In the genomic region with DNA sequence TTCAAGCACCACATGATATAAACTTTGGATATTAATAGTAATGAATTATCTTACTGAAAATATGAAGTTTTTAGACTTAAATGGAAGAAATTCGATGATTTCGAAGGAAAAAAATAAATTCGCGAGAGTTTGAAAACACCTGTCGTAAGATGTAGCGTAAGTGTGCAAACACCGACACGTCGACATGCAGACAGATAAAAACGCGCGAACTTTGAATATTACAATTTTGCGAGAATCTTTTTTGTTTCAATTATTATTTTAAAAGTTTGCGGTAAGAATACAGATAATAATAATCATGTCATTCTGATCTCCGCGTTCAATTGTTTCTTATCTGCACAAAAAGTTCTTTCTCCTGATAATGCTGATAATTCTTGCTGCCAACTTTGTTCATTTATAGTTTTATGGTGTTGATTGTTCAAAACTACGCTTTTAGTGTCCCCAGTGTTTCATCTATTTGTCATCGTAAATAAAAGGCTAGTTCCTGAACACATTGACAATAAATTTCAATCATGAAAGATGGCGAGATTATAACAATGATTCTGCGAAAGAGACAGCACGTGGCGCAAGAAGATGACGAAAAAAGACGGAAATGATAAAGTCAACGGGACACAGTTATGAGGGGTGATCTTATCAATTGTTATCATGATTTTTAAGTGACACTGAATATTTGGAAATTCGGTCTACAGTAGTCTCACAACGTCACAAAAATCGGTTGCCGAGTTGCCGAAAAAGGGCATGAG, we compare ENCODE assay signal across 5 worm cellular contexts.
TF ChIP-seq lines count a peak whose summit lies in the region.

No protein-coding gene starts in this region.

TF ChIP-seq in whole organism, L1 larva, 84 proteins besides CTCF, POLR2A, EP300 and RAD21 (continued from another document and continues in another):
- TF ChIP-seq fkh-10 (GFP tag; optimal IDR thresholded peaks at IDR 0.05; lab: Kevin White, UChicago) (no peak), dpl-1 (GFP tag; optimal IDR thresholded peaks at IDR 0.05; lab: Kevin White, UChicago) (peak in 2 of 3 experiments; percentile 8 to 54), pqm-1 (tag; optimal IDR thresholded peaks at IDR 0.05; lab: Kevin White, UChicago) (peak; percentile 9), nhr-71 (tag; optimal IDR thresholded peaks at IDR 0.05; lab: Kevin White, UChicago) (peak; percentile 76), hpl-2 (GFP tag; optimal IDR thresholded peaks at IDR 0.05; lab: Kevin White, UChicago) (no peak), xbp-1 (tag; optimal IDR thresholded peaks at IDR 0.05; lab: Kevin White, UChicago) (no peak), nhr-90 (tag; optimal IDR thresholded peaks at IDR 0.05; lab: Kevin White, UChicago; ENCODE audit: poor library complexity) (peak; percentile 63), grh-1 (GFP tag; IDR thresholded peaks at IDR 0.05; lab: Robert Waterston, UW) (no peak), lsy-2 (tag; optimal IDR thresholded peaks at IDR 0.05; lab: Kevin White, UChicago) (peak in 1 of 2 experiments; percentile 14), egl-13 (tag; optimal IDR thresholded peaks at IDR 0.05; lab: Kevin White, UChicago) (no peak), ztf-4 (tag; optimal IDR thresholded peaks at IDR 0.05; lab: Kevin White, UChicago) (peak; percentile 27), lin-35 (GFP tag; optimal IDR thresholded peaks at IDR 0.05; lab: Kevin White, UChicago) (peak in 1 of 2 experiments; percentile 48), nhr-20 (tag; optimal IDR thresholded peaks at IDR 0.05; lab: Kevin White, UChicago) (peak; percentile 70), hlh-4 (tag; optimal IDR thresholded peaks at IDR 0.05; lab: Kevin White, UChicago) (no peak), F16B12.6 (tag; optimal IDR thresholded peaks at IDR 0.05; lab: Kevin White, UChicago) (peak; percentile 11), zag-1 (tag; optimal IDR thresholded peaks at IDR 0.05; lab: Kevin White, UChicago) (no peak), nhr-84 (tag; optimal IDR thresholded peaks at IDR 0.05; lab: Kevin White, UChicago) (no peak), elt-2 (tag; optimal IDR thresholded peaks at IDR 0.05; lab: Kevin White, UChicago) (peak; percentile 98), mef-2 (tag; optimal IDR thresholded peaks at IDR 0.05; lab: Kevin White, UChicago) (no peak), snu-23 (GFP tag; optimal IDR thresholded peaks at IDR 0.05; lab: Kevin White, UChicago) (peak; percentile 40), blmp-1 (tag; optimal IDR thresholded peaks at IDR 0.05; lab: Kevin White, UChicago) (peak; percentile 60), tbx-2 (tag; optimal IDR thresholded peaks at IDR 0.05; lab: Kevin White, UChicago) (peak; percentile 6), nhr-47 (tag; optimal IDR thresholded peaks at IDR 0.05; lab: Kevin White, UChicago) (no peak), lin-39 (tag; optimal IDR thresholded peaks at IDR 0.05; lab: Kevin White, UChicago) (no peak)

TF ChIP-seq in whole organism, L2 larva, 48 proteins besides CTCF, POLR2A, EP300 and RAD21 (continued from another document):
- peak; percentile 93 for TF ChIP-seq sma-9 (GFP tag; optimal IDR thresholded peaks at IDR 0.05; lab: Kevin White, UChicago)
- no peak for TF ChIP-seq sma-9 (tag; optimal IDR thresholded peaks at IDR 0.05; lab: Kevin White, UChicago)
- peak; percentile 95 for TF ChIP-seq fos-1 (tag; optimal IDR thresholded peaks at IDR 0.05; lab: Kevin White, UChicago)
- no peak for TF ChIP-seq R02D3.7 (tag; optimal IDR thresholded peaks at IDR 0.05; lab: Kevin White, UChicago)
- peak; percentile 79 for TF ChIP-seq skn-1 (tag; optimal IDR thresholded peaks at IDR 0.05; lab: Kevin White, UChicago)
- peak; percentile 80 for TF ChIP-seq nhr-21 (tag; optimal IDR thresholded peaks at IDR 0.05; lab: Kevin White, UChicago)
- TF ChIP-seq nhr-129 (tag; optimal IDR thresholded peaks at IDR 0.05; lab: Kevin White, UChicago) = peak; percentile 57
- no peak for TF ChIP-seq nhr-237 (tag; optimal IDR thresholded peaks at IDR 0.05; lab: Kevin White, UChicago)
- TF ChIP-seq nhr-6 (tag; optimal IDR thresholded peaks at IDR 0.05; lab: Kevin White, UChicago) = no peak
- TF ChIP-seq gmeb-1 (tag; optimal IDR thresholded peaks at IDR 0.05; lab: Kevin White, UChicago) = peak; percentile 59
- no peak for TF ChIP-seq nhr-77 (tag; optimal IDR thresholded peaks at IDR 0.05; lab: Kevin White, UChicago)

TF ChIP-seq in whole organism, L3 larva, 47 proteins besides CTCF, POLR2A, EP300 and RAD21 (continued from another document and continues in another):
- TF ChIP-seq nhr-43 (tag; optimal IDR thresholded peaks at IDR 0.05; lab: Kevin White, UChicago; ENCODE audit: poor library complexity, severe bottlenecking) (peak; percentile 57), ceh-9 (tag; optimal IDR thresholded peaks at IDR 0.05; lab: Kevin White, UChicago) (no peak), nhr-67 (tag; optimal IDR thresholded peaks at IDR 0.05; lab: Kevin White, UChicago) (no peak), unc-39 (tag; optimal IDR thresholded peaks at IDR 0.05; lab: Kevin White, UChicago) (no peak), mdl-1 (tag; optimal IDR thresholded peaks at IDR 0.05; lab: Kevin White, UChicago) (peak; percentile 34), eor-1 (tag; optimal IDR thresholded peaks at IDR 0.05; lab: Kevin White, UChicago) (no peak), fkh-10 (GFP tag; optimal IDR thresholded peaks at IDR 0.05; lab: Kevin White, UChicago) (no peak), nhr-12 (tag; optimal IDR thresholded peaks at IDR 0.05; lab: Kevin White, UChicago) (no peak), unc-62 (GFP tag; optimal IDR thresholded peaks at IDR 0.05; lab: Kevin White, UChicago) (no peak), pha-4 (tag; optimal IDR thresholded peaks at IDR 0.05; lab: Kevin White, UChicago) (no peak), fkh-2 (tag; optimal IDR thresholded peaks at IDR 0.05; lab: Kevin White, UChicago) (no peak), nhr-76 (tag; optimal IDR thresholded peaks at IDR 0.05; lab: Kevin White, UChicago) (no peak), nfya-1 (tag; optimal IDR thresholded peaks at IDR 0.05; lab: Kevin White, UChicago; ENCODE audit: insufficient read depth) (no peak), pqm-1 (tag; optimal IDR thresholded peaks at IDR 0.05; lab: Kevin White, UChicago) (peak; percentile 83), ceh-16 (tag; optimal IDR thresholded peaks at IDR 0.05; lab: Kevin White, UChicago) (no peak), ZK546.5 (tag; optimal IDR thresholded peaks at IDR 0.05; lab: Kevin White, UChicago) (no peak), daf-12 (tag; optimal IDR thresholded peaks at IDR 0.05; lab: Kevin White, UChicago) (no peak), nhr-25 (tag; optimal IDR thresholded peaks at IDR 0.05; lab: Kevin White, UChicago) (peak; percentile 35), ceh-82 (tag; optimal IDR thresholded peaks at IDR 0.05; lab: Kevin White, UChicago) (no peak), jun-1 (tag; optimal IDR thresholded peaks at IDR 0.05; lab: Kevin White, UChicago) (no peak), elt-1 (tag; optimal IDR thresholded peaks at IDR 0.05; lab: Kevin White, UChicago) (no peak), skn-1 (tag; optimal IDR thresholded peaks at IDR 0.05; lab: Kevin White, UChicago) (peak; percentile 77), ama-1 (optimal IDR thresholded peaks at IDR 0.05; lab: Kevin White, UChicago) (no peak), nhr-28 (tag; optimal IDR thresholded peaks at IDR 0.05; lab: Kevin White, UChicago) (no peak), snpc-4 (tag; optimal IDR thresholded peaks at IDR 0.05; lab: Kevin White, UChicago) (no peak), nhr-237 (tag; optimal IDR thresholded peaks at IDR 0.05; lab: Kevin White, UChicago) (no peak), ztf-11 (tag; optimal IDR thresholded peaks at IDR 0.05; lab: Kevin White, UChicago) (no peak), egl-27 (tag; optimal IDR thresholded peaks at IDR 0.05; lab: Kevin White, UChicago) (no peak), mml-1 (tag; optimal IDR thresholded peaks at IDR 0.05; lab: Kevin White, UChicago) (no peak), lin-39 (tag; optimal IDR thresholded peaks at IDR 0.05; lab: Kevin White, UChicago) (no peak), lin-15B (tag; optimal IDR thresholded peaks at IDR 0.05; lab: Kevin White, UChicago) (no peak), zag-1 (tag; optimal IDR thresholded peaks at IDR 0.05; lab: Kevin White, UChicago) (no peak)

TF ChIP-seq in whole organism, L4 larva, 104 proteins besides CTCF, POLR2A, EP300 and RAD21 (continued from another document and continues in another):
- no peak for TF ChIP-seq Y48G9A.11 (GFP tag; IDR thresholded peaks at IDR 0.05; lab: Robert Waterston, UW)
- TF ChIP-seq mes-2 (tag; optimal IDR thresholded peaks at IDR 0.05; lab: Kevin White, UChicago; ENCODE audit: poor library complexity, severe bottlenecking) = no peak
- TF ChIP-seq aly-2 (tag; optimal IDR thresholded peaks at IDR 0.05; lab: Kevin White, UChicago) = no peak
- no peak for TF ChIP-seq nhr-25 (tag; optimal IDR thresholded peaks at IDR 0.05; lab: Kevin White, UChicago; ENCODE audit: borderline replicate concordance, insufficient read depth)
- no peak for TF ChIP-seq lin-39 (tag; optimal IDR thresholded peaks at IDR 0.05; lab: Kevin White, UChicago)
- TF ChIP-seq ceh-32 (tag; optimal IDR thresholded peaks at IDR 0.05; lab: Kevin White, UChicago; ENCODE audit: poor library complexity) = no peak
- no peak for TF ChIP-seq jun-1 (tag; optimal IDR thresholded peaks at IDR 0.05; lab: Kevin White, UChicago)
- peak; percentile 72 for TF ChIP-seq nhr-28 (tag; optimal IDR thresholded peaks at IDR 0.05; lab: Kevin White, UChicago)
- no peak for TF ChIP-seq lin-15B (tag; optimal IDR thresholded peaks at IDR 0.05; lab: Kevin White, UChicago)
- peak; percentile 95 for TF ChIP-seq pqm-1 (tag; optimal IDR thresholded peaks at IDR 0.05; lab: Kevin White, UChicago)
- TF ChIP-seq nhr-11 (tag; optimal IDR thresholded peaks at IDR 0.05; lab: Kevin White, UChicago) = no peak
- TF ChIP-seq pha-4 (GFP tag; IDR thresholded peaks at IDR 0.05; lab: Robert Waterston, UW) = no peak
- peak; percentile 21 for TF ChIP-seq pha-4 (tag; optimal IDR thresholded peaks at IDR 0.05; lab: Kevin White, UChicago)
- no peak for TF ChIP-seq zip-11 (GFP tag; IDR thresholded peaks at IDR 0.05; lab: Robert Waterston, UW)
- no peak for TF ChIP-seq lin-29 (GFP tag; IDR thresholded peaks at IDR 0.05; lab: Robert Waterston, UW)
- TF ChIP-seq ceh-44 (GFP tag; IDR thresholded peaks at IDR 0.05; lab: Robert Waterston, UW) = no peak
- no peak for TF ChIP-seq Y105C5A.15 (GFP tag; IDR thresholded peaks at IDR 0.05; lab: Robert Waterston, UW)
- TF ChIP-seq lsy-2 (tag; optimal IDR thresholded peaks at IDR 0.05; lab: Kevin White, UChicago) = peak in 1 of 2 experiments; percentile 78
- no peak for TF ChIP-seq nhr-6 (tag; optimal IDR thresholded peaks at IDR 0.05; lab: Kevin White, UChicago)
- no peak for TF ChIP-seq nhr-42 (GFP tag; IDR thresholded peaks at IDR 0.05; lab: Robert Waterston, UW)
- TF ChIP-seq F26F4.8 (GFP tag; conservative IDR thresholded peaks at IDR 0.05; lab: Robert Waterston, UW) = no peak
- TF ChIP-seq D1046.2 (GFP tag; IDR thresholded peaks at IDR 0.05; lab: Robert Waterston, UW) = no peak
- no peak for TF ChIP-seq ZK546.5 (tag; optimal IDR thresholded peaks at IDR 0.05; lab: Kevin White, UChicago)
- TF ChIP-seq arid-1 (GFP tag; conservative IDR thresholded peaks at IDR 0.05; lab: Robert Waterston, UW) = no peak
- TF ChIP-seq dve-1 (tag; optimal IDR thresholded peaks at IDR 0.05; lab: Kevin White, UChicago; ENCODE audit: insufficient read depth) = peak; percentile 86
- no peak for TF ChIP-seq egl-27 (tag; optimal IDR thresholded peaks at IDR 0.05; lab: Kevin White, UChicago)
- TF ChIP-seq aha-1 (tag; lab: Kevin White, UChicago) = peak; percentile 9
- TF ChIP-seq madf-5 (GFP tag; IDR thresholded peaks at IDR 0.05; lab: Robert Waterston, UW) = no peak
- TF ChIP-seq tag-97 (GFP tag; IDR thresholded peaks at IDR 0.05; lab: Robert Waterston, UW) = no peak
- TF ChIP-seq php-3 (GFP tag; IDR thresholded peaks at IDR 0.05; lab: Robert Waterston, UW) = peak; percentile 96
- TF ChIP-seq hmg-1.1 (GFP tag; IDR thresholded peaks at IDR 0.05; lab: Robert Waterston, UW) = no peak
- peak in 1 of 2 experiments; percentile 89 for TF ChIP-seq mdl-1 (tag; optimal IDR thresholded peaks at IDR 0.05; lab: Kevin White, UChicago)
- TF ChIP-seq daf-16 (GFP tag; optimal IDR thresholded peaks at IDR 0.05; lab: Kevin White, UChicago) = peak in 1 of 2 experiments; percentile 33
- peak; percentile 89 for TF ChIP-seq daf-16 (tag; optimal IDR thresholded peaks at IDR 0.05; lab: Kevin White, UChicago)

TF ChIP-seq in whole organism, young adult, 124 proteins besides CTCF, POLR2A, EP300 and RAD21 (continued from another document and continues in another):
- TF ChIP-seq nhr-27 (tag; optimal IDR thresholded peaks at IDR 0.05; lab: Kevin White, UChicago) = no peak
- no peak for TF ChIP-seq ceh-40 (GFP tag; IDR thresholded peaks at IDR 0.05; lab: Robert Waterston, UW)
- TF ChIP-seq lsl-1 (GFP tag; optimal IDR thresholded peaks at IDR 0.05; lab: Kevin White, UChicago) = no peak
- TF ChIP-seq Y67H2A.10 (GFP tag; conservative IDR thresholded peaks at IDR 0.05; lab: Robert Waterston, UW) = no peak
- no peak for TF ChIP-seq hlh-26 (GFP tag; conservative IDR thresholded peaks at IDR 0.05; lab: Robert Waterston, UW)
- no peak for TF ChIP-seq hmg-1.2 (GFP tag; IDR thresholded peaks at IDR 0.05; lab: Robert Waterston, UW)
- no peak for TF ChIP-seq F22D6.2 (tag; optimal IDR thresholded peaks at IDR 0.05; lab: Kevin White, UChicago)
- no peak for TF ChIP-seq ztf-18 (tag; optimal IDR thresholded peaks at IDR 0.05; lab: Kevin White, UChicago)
- no peak for TF ChIP-seq lir-1 (GFP tag; conservative IDR thresholded peaks at IDR 0.05; lab: Robert Waterston, UW)
- TF ChIP-seq Y79H2A.3 (GFP tag; conservative IDR thresholded peaks at IDR 0.05; lab: Robert Waterston, UW) = no peak
- peak; percentile 31 for TF ChIP-seq nhr-90 (tag; optimal IDR thresholded peaks at IDR 0.05; lab: Kevin White, UChicago)
- TF ChIP-seq nfyb-1 (GFP tag; IDR thresholded peaks at IDR 0.05; lab: Robert Waterston, UW) = no peak
- TF ChIP-seq madf-10 (tag; optimal IDR thresholded peaks at IDR 0.05; lab: Kevin White, UChicago) = peak; percentile 0
- TF ChIP-seq nhr-179 (tag; optimal IDR thresholded peaks at IDR 0.05; lab: Kevin White, UChicago) = no peak
- peak; percentile 17 for TF ChIP-seq efl-1 (GFP tag; optimal IDR thresholded peaks at IDR 0.05; lab: Kevin White, UChicago)
- TF ChIP-seq zfh-2 (GFP tag; conservative IDR thresholded peaks at IDR 0.05; lab: Robert Waterston, UW) = no peak
- peak; percentile 95 for TF ChIP-seq nhr-80 (tag; optimal IDR thresholded peaks at IDR 0.05; lab: Kevin White, UChicago)
- no peak for TF ChIP-seq ceh-91 (GFP tag; IDR thresholded peaks at IDR 0.05; lab: Robert Waterston, UW)
- TF ChIP-seq madf-6 (GFP tag; IDR thresholded peaks at IDR 0.05; lab: Robert Waterston, UW) = no peak
- TF ChIP-seq mxl-1 (tag; optimal IDR thresholded peaks at IDR 0.05; lab: Kevin White, UChicago) = no peak
- no peak for TF ChIP-seq K12H6.12 (tag; optimal IDR thresholded peaks at IDR 0.05; lab: Kevin White, UChicago)
- no peak for TF ChIP-seq F23B12.7 (tag; optimal IDR thresholded peaks at IDR 0.05; lab: Kevin White, UChicago; ENCODE audit: insufficient read depth)
- TF ChIP-seq lag-1 (GFP tag; IDR thresholded peaks at IDR 0.05; lab: Robert Waterston, UW) = no peak
- no peak for TF ChIP-seq hrde-1 (tag; optimal IDR thresholded peaks at IDR 0.05; lab: Kevin White, UChicago; ENCODE audit: borderline replicate concordance)
- no peak for TF ChIP-seq egrh-3 (GFP tag; IDR thresholded peaks at IDR 0.05; lab: Robert Waterston, UW)
- TF ChIP-seq bed-1 (GFP tag; IDR thresholded peaks at IDR 0.05; lab: Robert Waterston, UW) = no peak
- no peak for TF ChIP-seq mel-28 (tag; optimal IDR thresholded peaks at IDR 0.05; lab: Kevin White, UChicago; ENCODE audit: borderline replicate concordance)
- TF ChIP-seq hsf-1 (GFP tag; IDR thresholded peaks at IDR 0.05; lab: Robert Waterston, UW) = no peak
- TF ChIP-seq C17E4.6 (GFP tag; IDR thresholded peaks at IDR 0.05; lab: Robert Waterston, UW) = no peak
- TF ChIP-seq ceh-58 (GFP tag; IDR thresholded peaks at IDR 0.05; lab: Robert Waterston, UW) = no peak
- TF ChIP-seq B0019.2 (GFP tag; conservative IDR thresholded peaks at IDR 0.05; lab: Robert Waterston, UW) = no peak
- TF ChIP-seq fkh-3 (tag; optimal IDR thresholded peaks at IDR 0.05; lab: Kevin White, UChicago) = no peak
- TF ChIP-seq snpc-1.1 (tag; optimal IDR thresholded peaks at IDR 0.05; lab: Kevin White, UChicago; ENCODE audit: insufficient read depth) = no peak
- TF ChIP-seq him-1 (tag; optimal IDR thresholded peaks at IDR 0.05; lab: Kevin White, UChicago) = no peak
- no peak for TF ChIP-seq ceh-27 (GFP tag; optimal IDR thresholded peaks at IDR 0.05; lab: Kevin White, UChicago)
- TF ChIP-seq B0035.1 (tag; optimal IDR thresholded peaks at IDR 0.05; lab: Kevin White, UChicago) = no peak
- peak; percentile 67 for TF ChIP-seq atf-7 (tag; optimal IDR thresholded peaks at IDR 0.05; lab: Kevin White, UChicago)
- TF ChIP-seq T26A5.8 (tag; optimal IDR thresholded peaks at IDR 0.05; lab: Kevin White, UChicago) = no peak
- TF ChIP-seq ztf-3 (GFP tag; optimal IDR thresholded peaks at IDR 0.05; lab: Kevin White, UChicago) = no peak
